Worm (Caenorhabditis elegans) whole organism, early embryonic: ENCODE measurements around the gene rod-1.

Experiments used
- B0310.2 ChIP-seq: sonication (generic microtip); optimal IDR thresholded peaks from 2 replicates; lab custom pipeline; 2016; ENCODE audit warnings: mild to moderate bottlenecking, missing genetic modification characterization, missing compliant biosample characterization
- ama-1 ChIP-seq: fragments of 150-350 bp; optimal IDR thresholded peaks from 2 replicates; lab custom pipeline; 2014
- ceh-36 ChIP-seq: sonication (generic microtip); optimal IDR thresholded peaks from 2 replicates; lab custom pipeline; 2016; ENCODE audit warnings: missing genetic modification characterization, inconsistent platforms, missing compliant biosample characterization
- ets-7 ChIP-seq: sonication (generic microtip); optimal IDR thresholded peaks from 2 replicates; lab custom pipeline; 2016; ENCODE audit warnings: missing genotype, missing genetic modification characterization, missing compliant biosample characterization
- flt-1 ChIP-seq: fragments of 200-800 bp; sonication (Bioruptor generic); IDR thresholded peaks from 2 replicates; pipeline ENCODE4 v1.3.6; 2022; ENCODE audit warnings: missing genetic modification characterization, missing compliant biosample characterization
- hmg-4 ChIP-seq: fragments of 200-800 bp; sonication (Bioruptor generic); optimal IDR thresholded peaks from 2 replicates; lab custom pipeline; 2018; ENCODE audit warnings: mild to moderate bottlenecking, missing genetic modification characterization, missing compliant biosample characterization
- hnd-1 ChIP-seq: sonication (generic microtip); optimal IDR thresholded peaks from 2 replicates; lab custom pipeline; 2016; ENCODE audit warnings: missing genetic modification characterization, missing compliant biosample characterization
- scrt-1 ChIP-seq: fragments of 200-800 bp; sonication (Bioruptor generic); IDR thresholded peaks from 2 replicates; pipeline ENCODE4 v1.3.6; 2022; ENCODE audit warnings: missing genetic modification characterization, missing compliant biosample characterization
- tra-4 ChIP-seq: sonication (generic microtip); optimal IDR thresholded peaks from 2 replicates; lab custom pipeline; 2017; ENCODE audit warnings: missing genetic modification characterization, missing compliant biosample characterization

- TF ChIP-seq ets-7 (tag; lab: Kevin White, UChicago) (no peak), scrt-1 (no peak), ceh-36 (no peak), ama-1 (lab: Kevin White, UChicago) (no peak), tra-4 (no peak), flt-1 (GFP tag; lab: Robert Waterston, UW) (no peak), hnd-1 (tag; lab: Kevin White, UChicago) (no peak), hmg-4 (GFP tag; lab: Kevin White, UChicago) (no peak), B0310.2 (tag; lab: Kevin White, UChicago) (no peak)
Measured at ce11 chrIV:7454890-7455289, 23.4 kb upstream of the rod-1 start.
